Worm (Caenorhabditis elegans) whole organism, L4/young adult: ENCODE data around the gene C23G10.11.

Experiments
- W03F9.2 ChIP-seq: fragments of 150-350 bp; optimal IDR thresholded peaks from 2 replicates; lab custom pipeline; 2014; ENCODE audit warnings: missing biosample characterization, missing genetic modification characterization
- dao-5 ChIP-seq: sonication (generic microtip); optimal IDR thresholded peaks from 2 replicates; lab custom pipeline; 2016; ENCODE audit warnings: missing genotype, missing genetic modification characterization, moderate library complexity, missing compliant biosample characterization
- him-1 ChIP-seq: sonication (generic microtip); optimal IDR thresholded peaks from 2 replicates; lab custom pipeline; 2016; ENCODE audit warnings: missing genotype, missing genetic modification reagents, missing genetic modification characterization, missing compliant biosample characterization

The C23G10.11 gene

DNA sequence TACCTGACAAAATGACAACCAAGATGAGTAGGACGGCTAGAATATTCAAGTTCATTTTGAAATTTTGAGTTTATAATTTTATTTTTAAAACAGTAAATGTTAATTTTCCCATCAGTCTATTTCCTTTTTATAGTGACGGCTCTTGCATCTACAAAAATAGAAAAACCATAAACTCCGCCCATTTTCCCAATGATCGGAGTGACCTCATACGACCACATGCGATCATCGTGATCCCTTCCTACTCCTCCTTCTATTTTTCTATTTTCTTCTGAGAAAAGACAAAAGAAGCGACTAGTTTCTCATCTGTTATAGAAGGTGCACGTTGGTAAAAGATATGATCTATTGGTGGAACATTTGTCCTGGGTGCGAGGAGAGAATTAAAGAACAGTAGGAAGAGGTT, at the start of gene C23G10.11:
Gene C23G10.11 (minus strand): TSS at position 101 of the 400 bp plus-strand sequence.
- no peak for TF ChIP-seq W03F9.2 (tag; lab: Kevin White, UChicago)
- TF ChIP-seq him-1 (tag; lab: Kevin White, UChicago), result no peak
- no peak for TF ChIP-seq dao-5 (tag; lab: Kevin White, UChicago)

DNA sequence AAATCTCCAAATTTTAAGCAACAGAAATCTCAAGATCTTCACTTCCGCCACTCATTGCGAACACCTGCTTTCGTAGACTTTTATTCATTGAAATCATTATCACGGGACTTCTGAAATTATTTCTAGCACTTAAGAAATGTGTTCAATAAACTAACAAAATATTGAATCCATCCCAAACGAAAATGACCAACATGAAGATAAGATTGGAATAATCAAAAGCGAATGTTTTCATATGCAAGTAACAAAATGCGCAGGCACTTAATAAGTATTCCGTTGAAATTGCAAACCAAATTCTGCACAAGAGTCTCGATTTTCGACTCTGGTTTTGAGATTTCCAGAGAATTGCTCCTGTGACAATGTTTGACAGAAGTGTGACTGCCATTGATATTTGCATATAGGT, 49.1 kb upstream of the C23G10.11 start, which contains the start of gene srg-5:
Gene srg-5 (minus strand): TSS at position 101 of the 400 bp plus-strand sequence.
- no peak for TF ChIP-seq dao-5 (tag; lab: Kevin White, UChicago)

DNA sequence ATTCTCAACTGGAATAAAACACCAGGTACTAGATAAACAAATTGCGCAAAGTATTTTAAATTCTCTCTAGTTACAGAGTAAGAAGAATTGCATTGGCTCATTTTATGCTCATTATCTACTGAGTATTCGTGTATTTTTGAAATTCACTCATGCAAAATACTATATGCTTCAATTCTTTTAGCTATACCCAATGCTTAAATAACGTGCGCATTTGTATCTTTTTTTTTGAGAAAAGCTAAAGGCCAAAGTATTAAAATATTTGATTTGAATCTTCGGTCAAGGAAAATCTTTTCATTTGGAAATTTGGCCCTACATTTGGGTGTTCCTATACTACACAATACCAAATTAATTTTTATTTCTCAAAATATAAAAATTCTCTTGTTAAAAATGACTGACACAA, 46.6 kb upstream of the C23G10.11 start, which contains the start of gene srg-4:
Gene srg-4 (minus strand): TSS at position 101 of the 400 bp plus-strand sequence.
- no peak for TF ChIP-seq him-1 (tag; lab: Kevin White, UChicago)

DNA sequence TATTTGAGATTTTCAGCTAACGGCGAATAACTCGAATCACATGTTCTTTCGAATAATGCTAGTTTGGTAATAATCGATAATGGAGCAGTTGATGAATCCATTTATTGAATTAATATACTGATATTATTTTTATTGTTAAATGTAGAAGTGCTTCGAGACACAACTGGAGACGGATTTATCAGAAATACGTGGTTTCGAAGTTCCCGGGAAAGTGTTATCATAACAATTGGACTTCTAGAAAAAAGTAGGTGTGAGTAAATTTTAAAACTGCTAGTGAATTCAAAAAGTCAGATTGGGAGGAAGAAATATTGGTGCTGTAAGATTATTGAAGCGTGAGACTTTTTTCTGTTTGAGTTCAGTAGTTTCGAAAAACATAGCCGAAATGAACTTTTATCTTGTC, 44.7 kb upstream of the C23G10.11 start, which contains the start of gene srg-2:
Gene srg-2 (minus strand): TSS at position 101 of the 400 bp plus-strand sequence.
- TF ChIP-seq dao-5 (tag; lab: Kevin White, UChicago) (no peak), W03F9.2 (tag; lab: Kevin White, UChicago) (no peak), him-1 (tag; lab: Kevin White, UChicago) (no peak)

DNA sequence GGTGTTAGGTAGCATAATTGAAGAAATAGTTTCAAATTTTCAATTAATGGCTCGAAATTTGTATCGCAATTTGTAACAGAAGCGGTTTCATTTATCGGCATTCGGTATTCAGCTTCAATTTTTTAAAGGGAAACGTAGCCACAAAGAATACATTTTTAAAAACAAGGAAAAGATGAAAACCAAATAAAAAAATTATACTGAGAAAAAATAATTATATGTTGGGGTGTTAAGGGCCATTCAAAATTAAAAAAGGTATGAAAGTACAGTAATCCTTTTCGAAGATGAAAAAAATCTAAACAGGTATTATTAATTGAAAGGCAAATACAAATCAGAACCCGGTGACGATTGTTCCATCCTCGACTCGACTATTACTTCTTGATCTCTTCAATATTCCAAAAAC, 42.9 kb upstream of the C23G10.11 start, which contains the start of gene srg-1:
Gene srg-1 (minus strand): TSS at position 101 of the 400 bp plus-strand sequence.
- TF ChIP-seq dao-5 (tag; lab: Kevin White, UChicago) (no peak), him-1 (tag; lab: Kevin White, UChicago) (no peak), W03F9.2 (tag; lab: Kevin White, UChicago) (no peak)

DNA sequence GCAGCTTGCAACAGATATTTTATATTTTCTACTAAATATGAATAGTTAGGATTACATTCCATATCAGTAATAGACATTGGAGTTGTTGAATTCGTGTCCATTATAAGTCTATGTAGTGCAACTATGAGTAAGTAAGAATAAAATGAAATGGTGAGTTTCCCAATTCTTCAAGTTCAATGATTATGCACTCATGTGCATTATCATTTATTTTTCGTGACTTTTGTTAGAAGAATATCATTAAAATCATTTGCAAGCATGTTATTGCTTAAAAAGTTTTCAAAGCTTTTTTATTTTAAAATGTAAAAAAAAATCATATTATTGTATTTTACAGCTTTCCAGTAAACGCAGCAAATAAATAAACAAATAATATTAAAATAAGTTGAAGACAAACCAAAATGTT, 41.3 kb upstream of the C23G10.11 start, which contains the start of gene srg-9:
Gene srg-9 (minus strand): TSS at position 101 of the 400 bp plus-strand sequence.
- TF ChIP-seq him-1 (tag; lab: Kevin White, UChicago) (no peak), dao-5 (tag; lab: Kevin White, UChicago) (no peak), W03F9.2 (tag; lab: Kevin White, UChicago) (no peak)

DNA sequence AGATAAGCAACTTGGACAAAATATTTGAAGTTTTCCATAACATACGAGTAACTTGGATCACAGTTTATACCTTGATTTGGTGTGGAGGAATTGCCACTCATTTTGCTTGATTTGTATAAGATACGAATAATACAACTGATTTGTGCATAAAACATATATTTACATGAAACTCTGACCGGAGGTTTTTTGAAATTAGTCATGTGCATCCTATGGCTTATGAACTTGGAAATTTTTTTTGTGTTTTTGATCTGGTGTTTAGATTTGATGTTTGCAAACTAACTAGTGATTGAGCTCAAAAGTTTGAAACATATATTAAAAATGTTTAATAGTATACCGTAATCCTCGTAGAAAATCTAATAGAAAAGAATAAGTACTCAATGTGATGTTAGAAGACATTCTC, 39.4 kb upstream of the C23G10.11 start, which contains the start of gene srg-8:
Gene srg-8 (minus strand): TSS at position 101 of the 400 bp plus-strand sequence.
- TF ChIP-seq him-1 (tag; lab: Kevin White, UChicago) (no peak), W03F9.2 (tag; lab: Kevin White, UChicago) (no peak), dao-5 (tag; lab: Kevin White, UChicago) (no peak)

DNA sequence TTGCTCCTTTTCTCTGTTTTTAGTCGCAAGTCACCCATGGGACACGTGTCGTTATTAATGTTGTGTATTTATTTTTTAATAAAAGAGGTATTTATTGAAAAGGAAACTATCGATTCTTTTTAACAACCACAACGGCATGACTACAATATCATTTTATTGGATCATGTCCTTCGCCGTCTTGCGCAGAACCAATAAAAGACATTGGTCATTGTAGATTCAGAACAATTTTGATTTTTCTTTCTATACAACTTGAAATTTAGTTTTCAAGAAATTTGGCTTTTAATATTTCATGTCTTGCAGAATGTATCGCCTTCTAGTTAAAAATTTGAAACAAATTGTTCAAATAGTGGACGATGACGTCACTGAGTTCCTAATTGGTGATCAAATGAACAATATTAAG, 36.1 kb upstream of the C23G10.11 start, which contains the start of gene amdh-1:
Gene amdh-1 (plus strand): TSS at position 301 of the 400 bp plus-strand sequence.
- TF ChIP-seq dao-5 (tag; lab: Kevin White, UChicago), result no peak
- TF ChIP-seq him-1 (tag; lab: Kevin White, UChicago), result no peak
- TF ChIP-seq W03F9.2 (tag; lab: Kevin White, UChicago), result no peak

DNA sequence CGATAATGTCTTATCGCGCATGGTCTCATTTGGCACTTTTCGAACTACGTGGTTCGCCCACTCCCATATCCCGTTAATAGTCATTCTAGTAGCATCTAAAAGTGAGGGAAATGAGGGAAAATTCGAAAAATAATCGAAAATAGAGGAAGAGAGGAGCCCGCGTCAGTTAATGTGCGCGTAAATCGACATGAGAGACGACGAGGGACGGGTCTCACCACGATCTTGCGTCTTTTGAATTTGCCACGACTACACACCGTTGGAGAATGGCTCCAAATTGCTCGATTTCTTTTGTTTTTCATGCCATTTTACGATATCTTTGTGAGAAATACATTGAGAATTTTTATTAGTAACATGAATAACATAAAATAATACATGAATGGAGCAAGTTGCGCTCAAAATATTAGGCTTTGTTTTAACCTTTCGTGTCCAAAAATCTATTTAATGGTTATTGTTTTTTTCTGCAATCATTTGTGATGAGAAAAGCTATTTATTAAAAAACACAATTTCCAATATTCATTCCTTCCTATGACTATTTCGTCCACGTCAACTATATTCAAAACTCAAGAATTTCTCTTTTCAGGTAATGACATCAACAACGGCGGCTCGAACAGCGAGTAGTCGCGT, 32.8 kb upstream of the C23G10.11 start, which contains the start of the genes gen-1 and stt-3:
Gene gen-1 (minus strand): TSS at position 95 of the 624 bp plus-strand sequence.
Gene stt-3 (plus strand): TSS at position 574 of the 624 bp plus-strand sequence.
- TF ChIP-seq W03F9.2 (tag; lab: Kevin White, UChicago), result no peak
- TF ChIP-seq him-1 (tag; lab: Kevin White, UChicago), result no peak
- TF ChIP-seq dao-5 (tag; lab: Kevin White, UChicago), result no peak

DNA sequence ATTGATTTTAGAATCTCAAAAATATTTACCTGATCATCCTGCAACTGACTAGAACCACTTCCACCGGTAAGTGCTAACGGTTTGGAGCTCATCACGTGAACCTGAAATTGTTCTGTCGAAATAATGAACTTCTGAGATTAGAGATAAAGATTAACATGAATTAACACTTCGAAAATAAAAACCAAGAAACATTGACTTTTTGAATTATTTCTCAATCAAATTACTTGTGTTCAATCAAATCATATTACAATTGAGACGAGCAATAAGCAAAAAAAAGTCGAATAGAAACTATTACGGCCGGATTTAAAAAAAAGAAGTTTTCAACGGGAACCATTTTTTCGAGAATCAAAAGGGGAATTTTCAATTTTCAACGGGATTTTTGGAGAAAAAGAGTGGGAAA, 30.4 kb upstream of the C23G10.11 start, which contains the start of gene bcas-2:
Gene bcas-2 (minus strand): TSS at position 101 of the 400 bp plus-strand sequence.
- no peak for TF ChIP-seq him-1 (tag; lab: Kevin White, UChicago)
- TF ChIP-seq W03F9.2 (tag; lab: Kevin White, UChicago), result no peak
- no peak for TF ChIP-seq dao-5 (tag; lab: Kevin White, UChicago)

DNA sequence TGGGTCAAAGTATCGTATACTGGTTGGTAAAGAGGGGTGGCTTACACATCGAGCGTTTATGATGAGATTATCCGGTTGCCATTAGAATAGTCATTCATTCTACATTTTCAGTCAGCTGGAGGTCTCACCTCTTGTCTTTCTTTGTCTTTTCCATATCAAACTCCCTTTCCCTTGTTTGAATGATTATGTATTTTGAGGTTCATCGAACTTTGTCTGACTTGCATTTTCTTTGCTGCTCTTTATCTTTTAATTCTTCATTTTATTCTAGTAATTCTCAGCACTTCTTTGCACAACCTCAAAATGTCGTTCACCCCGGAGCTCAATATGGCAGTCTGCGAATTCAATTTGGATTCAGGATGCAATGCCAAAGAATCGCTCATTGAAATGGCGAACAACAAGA, 25.2 kb upstream of the C23G10.11 start, which contains the start of gene T12A2.3:
Gene T12A2.3 (plus strand): TSS at position 301 of the 400 bp plus-strand sequence.
- TF ChIP-seq dao-5 (tag; lab: Kevin White, UChicago) (no peak), him-1 (tag; lab: Kevin White, UChicago) (no peak), W03F9.2 (tag; lab: Kevin White, UChicago) (no peak)

DNA sequence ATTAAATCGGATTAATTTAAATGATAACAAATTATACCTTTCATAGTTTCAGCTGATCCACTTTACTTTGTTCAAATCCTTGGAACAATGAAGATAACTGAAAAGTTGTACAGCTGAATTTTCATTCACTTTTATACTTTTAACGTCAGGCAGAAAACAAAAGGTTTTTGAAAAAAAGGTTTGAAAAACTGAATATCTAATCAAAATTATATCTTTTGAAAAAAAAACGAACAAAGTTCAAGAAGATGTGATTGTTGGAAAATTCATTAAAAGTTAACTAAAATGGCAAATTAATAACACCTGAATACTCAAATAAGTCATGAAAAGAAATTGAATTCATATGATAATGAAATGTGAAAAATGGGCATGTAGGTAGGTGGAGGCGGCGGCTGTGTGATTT, 21.3 kb upstream of the C23G10.11 start, which contains the start of gene T12A2.21:
Gene T12A2.21 (minus strand): TSS at position 101 of the 400 bp plus-strand sequence.
- TF ChIP-seq him-1 (tag; lab: Kevin White, UChicago) (no peak), W03F9.2 (tag; lab: Kevin White, UChicago) (no peak), dao-5 (tag; lab: Kevin White, UChicago) (no peak)

DNA sequence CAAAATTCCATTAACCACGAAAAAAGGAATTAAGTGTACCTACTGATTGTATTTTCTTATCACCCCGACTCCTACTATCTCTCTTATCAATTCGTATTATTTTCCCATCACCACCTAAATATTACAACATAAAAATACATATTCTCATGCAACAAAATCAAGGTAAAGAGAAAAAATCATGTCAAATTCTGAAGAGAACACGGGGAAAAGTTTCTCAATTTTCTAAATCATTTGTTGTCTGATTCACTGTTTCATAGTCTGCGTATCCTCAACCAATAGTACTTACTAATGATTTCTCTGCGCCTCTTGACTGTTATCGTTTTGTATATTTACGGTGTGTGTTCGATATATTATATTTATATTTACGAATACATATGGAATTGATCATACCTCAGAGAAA, 16.5 kb upstream of the C23G10.11 start:
- TF ChIP-seq dao-5 (tag; lab: Kevin White, UChicago) (no peak), W03F9.2 (tag; lab: Kevin White, UChicago) (no peak)
